Worm (Caenorhabditis elegans) whole organism, L4 larva: Measurements from ENCODE around the gene C47G2.3.
A peak's percentile ranks its signal among the peaks of the same experiment; 100 is the strongest.

Source experiments
- F10B5.3 ChIP-seq: sonication (generic microtip); optimal IDR thresholded peaks from 2 replicates; lab custom pipeline; 2016; ENCODE audit warnings: mild to moderate bottlenecking, missing genetic modification characterization, missing compliant biosample characterization
- F37D6.2 ChIP-seq: sonication (generic microtip); optimal IDR thresholded peaks from 2 replicates; lab custom pipeline; 2016; ENCODE audit warnings: mild to moderate bottlenecking, missing genetic modification characterization, missing compliant biosample characterization
- Y105C5A.15 ChIP-seq: fragments of 200-800 bp; sonication (Bioruptor generic); IDR thresholded peaks from 2 replicates; pipeline ENCODE4 v1.3.6; 2022; ENCODE audit warnings: missing genetic modification characterization, missing compliant biosample characterization
- ZK546.5 ChIP-seq, 2 experiments: sonication (generic microtip); optimal IDR thresholded peaks; 2 replicates each; lab custom pipeline; 2017; ENCODE audit warnings: missing biosample characterization in 2 of 2, missing genetic modification characterization in 2 of 2
- aha-1 ChIP-seq: fragments of 150-350 bp; peaks from one replicate; lab custom pipeline; 2014; ENCODE audit warnings: missing biosample characterization, missing genetic modification characterization
- aly-2 ChIP-seq: sonication (generic microtip); optimal IDR thresholded peaks from 2 replicates; lab custom pipeline; 2018; ENCODE audit warnings: missing biosample characterization, missing genetic modification characterization
- arid-1 ChIP-seq: fragments of 200-800 bp; sonication (Bioruptor generic); conservative IDR thresholded peaks from 2 replicates; pipeline ENCODE4 v1.3.6; 2022; ENCODE audit warnings: missing genetic modification reagents, missing genetic modification characterization, missing compliant biosample characterization
- attf-4 ChIP-seq: sonication (generic microtip); optimal IDR thresholded peaks from 3 replicates; lab custom pipeline; 2017; ENCODE audit warnings: missing biosample characterization, missing genetic modification characterization
- ceh-20 ChIP-seq: fragments of 200-800 bp; sonication (Bioruptor generic); IDR thresholded peaks from 2 replicates; pipeline ENCODE4 v1.3.6; 2022; ENCODE audit warnings: missing genetic modification reagents, missing genetic modification characterization, missing compliant biosample characterization
- ceh-32 ChIP-seq: sonication (generic microtip); optimal IDR thresholded peaks from 2 replicates; lab custom pipeline; 2016; ENCODE audit warnings: mild to moderate bottlenecking, missing genetic modification characterization, missing compliant biosample characterization; ENCODE audit not compliant: poor library complexity
- ceh-62 ChIP-seq: sonication (generic microtip); optimal IDR thresholded peaks from 2 replicates; lab custom pipeline; 2017; ENCODE audit warnings: missing biosample characterization, missing genetic modification characterization
- ces-1 ChIP-seq: fragments of 150-350 bp; sonication (generic microtip); optimal IDR thresholded peaks from 4 replicates; lab custom pipeline; 2014; ENCODE audit warnings: missing biosample characterization, missing genetic modification reagents, missing genetic modification characterization
- ctbp-1 ChIP-seq: fragments of 200-800 bp; sonication (Bioruptor generic); IDR thresholded peaks from 2 replicates; pipeline ENCODE4 v1.3.6; 2022; ENCODE audit warnings: missing genetic modification reagents, missing genetic modification characterization, missing compliant biosample characterization
- daf-16 ChIP-seq, 3 experiments: sonication (generic microtip); optimal IDR thresholded peaks; 2 replicates each; lab custom pipeline; 2016 to 2017; ENCODE audit warnings: missing genetic modification characterization in 3 of 3, missing genetic modification reagents in 3 of 3, mild to moderate bottlenecking in 2 of 3, missing compliant biosample characterization in 2 of 3, missing biosample characterization in 1 of 3, moderate library complexity in 1 of 3
- dmd-8 ChIP-seq: fragments of 200-800 bp; sonication (Bioruptor generic); IDR thresholded peaks from 2 replicates; pipeline ENCODE4 v1.3.6; 2022; ENCODE audit warnings: missing genetic modification characterization, missing compliant biosample characterization
- egl-27 ChIP-seq: sonication (generic microtip); optimal IDR thresholded peaks from 3 replicates; lab custom pipeline; 2017; ENCODE audit warnings: missing biosample characterization, missing genetic modification reagents, missing genetic modification characterization
- egl-43 ChIP-seq: fragments of 200-800 bp; sonication (Bioruptor generic); IDR thresholded peaks from 2 replicates; pipeline ENCODE4 v1.3.6; 2022; ENCODE audit warnings: missing genetic modification reagents, missing genetic modification characterization, missing compliant biosample characterization
- fkh-10 ChIP-seq: fragments of 150-350 bp; optimal IDR thresholded peaks from 2 replicates; lab custom pipeline; 2014; ENCODE audit warnings: missing biosample characterization, missing genetic modification reagents, missing genetic modification characterization
- fos-1 ChIP-seq: fragments of 150-350 bp; optimal IDR thresholded peaks from 2 replicates; lab custom pipeline; 2014; ENCODE audit warnings: missing biosample characterization, missing genetic modification characterization
- hif-1 ChIP-seq, 2 experiments: sonication (generic microtip); optimal IDR thresholded peaks; 2 replicates each; lab custom pipeline; 2016 to 2017; ENCODE audit warnings: missing compliant biosample characterization in 2 of 2, missing genetic modification characterization in 2 of 2, missing genetic modification reagents in 2 of 2, missing genotype in 2 of 2, mild to moderate bottlenecking in 1 of 2
- hlh-11 ChIP-seq: fragments of 200-800 bp; sonication (Bioruptor generic); optimal IDR thresholded peaks from 2 replicates; lab custom pipeline; 2018; ENCODE audit warnings: mild to moderate bottlenecking, missing genetic modification characterization, missing compliant biosample characterization
- hlh-30 ChIP-seq: sonication (generic microtip); optimal IDR thresholded peaks from 2 replicates; lab custom pipeline; 2017; ENCODE audit warnings: antibody characterized with exemption, mild to moderate bottlenecking, missing genetic modification characterization, missing compliant biosample characterization; ENCODE audit not compliant: insufficient read depth
- jun-1 ChIP-seq: fragments of 150-350 bp; optimal IDR thresholded peaks from 2 replicates; lab custom pipeline; 2014; ENCODE audit warnings: missing biosample characterization, missing genetic modification reagents, missing genetic modification characterization
- lin-1 ChIP-seq: fragments of 200-800 bp; sonication (Bioruptor generic); IDR thresholded peaks from 2 replicates; pipeline ENCODE4 v1.3.6; 2022; ENCODE audit warnings: missing genetic modification reagents, missing genetic modification characterization, missing compliant biosample characterization
- lin-38 ChIP-seq: fragments of 200-800 bp; sonication (Bioruptor generic); IDR thresholded peaks from 2 replicates; pipeline ENCODE4 v1.3.6; 2022; ENCODE audit warnings: missing genetic modification reagents, missing genetic modification characterization, missing compliant biosample characterization
- lir-3 ChIP-seq: sonication (generic microtip); optimal IDR thresholded peaks from 2 replicates; lab custom pipeline; 2016; ENCODE audit warnings: mild to moderate bottlenecking, missing genetic modification characterization, missing compliant biosample characterization
- mdl-1 ChIP-seq, 2 experiments: fragments of 150-350 bp in 1 of 2; sonication (generic microtip) in 1 of 2; optimal IDR thresholded peaks; 2 replicates each; lab custom pipeline; 2014 to 2017; ENCODE audit warnings: missing biosample characterization in 2 of 2, missing genetic modification characterization in 2 of 2
- mes-2 ChIP-seq: sonication (generic microtip); optimal IDR thresholded peaks from 2 replicates; lab custom pipeline; 2016; ENCODE audit warnings: missing genotype, mild to moderate bottlenecking, missing genetic modification characterization, missing compliant biosample characterization; ENCODE audit not compliant: poor library complexity, severe bottlenecking
- mxl-2 ChIP-seq: fragments of 200-800 bp; sonication (Bioruptor generic); conservative IDR thresholded peaks from 2 replicates; pipeline ENCODE4 v1.3.6; 2022; ENCODE audit warnings: missing genetic modification reagents, missing genetic modification characterization, missing compliant biosample characterization
- nhr-10 ChIP-seq: fragments of 150-350 bp; optimal IDR thresholded peaks from 2 replicates; lab custom pipeline; 2014; ENCODE audit warnings: missing biosample characterization, missing genetic modification characterization
- nhr-11 ChIP-seq: fragments of 150-350 bp; optimal IDR thresholded peaks from 2 replicates; lab custom pipeline; 2014; ENCODE audit warnings: missing biosample characterization, missing genetic modification characterization
- nhr-111 ChIP-seq: fragments of 200-800 bp; sonication (Bioruptor generic); optimal IDR thresholded peaks from 2 replicates; lab custom pipeline; 2018; ENCODE audit warnings: mild to moderate bottlenecking, missing genetic modification characterization, missing compliant biosample characterization
- nhr-25 ChIP-seq: sonication (generic microtip); optimal IDR thresholded peaks from 2 replicates; lab custom pipeline; 2017; ENCODE audit warnings: missing genetic modification characterization, mild to moderate bottlenecking, missing compliant biosample characterization, antibody characterized with exemption, moderate library complexity, borderline replicate concordance; ENCODE audit not compliant: insufficient read depth
- nhr-28 ChIP-seq: fragments of 150-350 bp; optimal IDR thresholded peaks from 2 replicates; lab custom pipeline; 2014; ENCODE audit warnings: missing biosample characterization, missing genetic modification characterization
- nhr-48 ChIP-seq: sonication (generic microtip); optimal IDR thresholded peaks from 2 replicates; lab custom pipeline; 2016; ENCODE audit warnings: mild to moderate bottlenecking, missing genetic modification characterization, missing compliant biosample characterization
- nhr-6 ChIP-seq: fragments of 150-350 bp; optimal IDR thresholded peaks from 2 replicates; lab custom pipeline; 2014; ENCODE audit warnings: missing biosample characterization, missing genetic modification characterization
- sdz-12 ChIP-seq: fragments of 200-800 bp; sonication (Bioruptor generic); optimal IDR thresholded peaks from 2 replicates; lab custom pipeline; 2018; ENCODE audit warnings: mild to moderate bottlenecking, missing genetic modification characterization, missing compliant biosample characterization
- skn-1 ChIP-seq: fragments of 150-350 bp; optimal IDR thresholded peaks from 2 replicates; lab custom pipeline; 2014; ENCODE audit warnings: missing biosample characterization, missing genetic modification characterization
- snpc-4 ChIP-seq: fragments of 150-350 bp; optimal IDR thresholded peaks from 2 replicates; lab custom pipeline; 2014; ENCODE audit warnings: missing biosample characterization, missing genetic modification characterization
- spr-1 ChIP-seq: sonication (generic microtip); optimal IDR thresholded peaks from 2 replicates; lab custom pipeline; 2016; ENCODE audit warnings: mild to moderate bottlenecking, missing genetic modification characterization, missing compliant biosample characterization
- unc-39 ChIP-seq: sonication (generic microtip); optimal IDR thresholded peaks from 2 replicates; lab custom pipeline; 2017; ENCODE audit warnings: missing biosample characterization, missing genetic modification characterization
- vab-7 ChIP-seq: fragments of 200-800 bp; sonication (Bioruptor generic); IDR thresholded peaks from 2 replicates; pipeline ENCODE4 v1.3.6; 2022; ENCODE audit warnings: missing genetic modification reagents, missing genetic modification characterization, missing compliant biosample characterization
- zfp-2 ChIP-seq: sonication (generic microtip); optimal IDR thresholded peaks from 2 replicates; lab custom pipeline; 2016; ENCODE audit warnings: mild to moderate bottlenecking, missing genetic modification characterization, missing compliant biosample characterization

Gene C47G2.3

DNA sequence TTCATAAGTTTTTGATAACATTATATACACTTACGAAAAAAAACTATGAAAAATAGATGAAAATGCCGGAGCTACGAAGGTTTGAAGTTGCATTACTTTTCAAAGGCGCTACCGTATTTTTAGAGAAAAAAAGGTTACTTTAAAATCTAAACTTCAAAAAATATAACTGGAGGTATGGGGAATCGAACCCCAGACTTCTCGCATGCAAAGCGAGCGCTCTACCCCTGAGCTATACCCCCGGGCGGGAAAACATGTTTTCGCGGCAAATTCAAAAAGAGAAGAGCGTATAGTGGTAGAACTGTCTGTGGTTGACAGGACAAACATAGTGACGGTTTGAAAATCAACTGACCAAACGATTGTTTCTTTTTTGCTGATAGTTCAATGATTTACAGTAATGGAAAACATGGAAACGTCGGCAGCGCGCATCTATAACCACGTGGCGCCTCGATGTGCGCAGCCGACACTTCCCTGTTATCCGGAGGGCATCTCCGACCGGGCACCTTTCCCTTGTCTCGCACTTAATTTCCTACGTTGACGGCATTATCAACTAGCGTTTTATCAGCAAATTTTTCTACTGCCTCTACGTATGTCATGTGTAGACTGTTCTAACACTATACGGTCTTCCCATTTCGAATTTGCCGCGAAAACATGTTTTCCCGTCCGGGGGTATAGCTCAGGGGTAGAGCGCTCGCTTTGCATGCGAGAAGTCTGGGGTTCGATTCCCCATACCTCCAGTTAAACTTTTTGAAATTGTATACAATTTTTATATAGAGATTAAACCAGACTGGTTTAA is 44.1 kb upstream of the C47G2.3 start (continued):
- no peak for TF ChIP-seq nhr-25
- no peak for TF ChIP-seq fos-1
- TF ChIP-seq snpc-4 (tag; lab: Kevin White, UChicago), result no peak
- peak; percentile 75 for TF ChIP-seq egl-43 (GFP tag; lab: Robert Waterston, UW)
- peak; percentile 15 for TF ChIP-seq mes-2 (tag; lab: Kevin White, UChicago)
- TF ChIP-seq ctbp-1 (GFP tag; lab: Robert Waterston, UW), result no peak
- TF ChIP-seq ceh-20 (GFP tag; lab: Robert Waterston, UW), result no peak
- TF ChIP-seq nhr-11, result no peak
- no peak for TF ChIP-seq nhr-10 (tag; lab: Kevin White, UChicago)
- no peak for TF ChIP-seq sdz-12 (GFP tag; lab: Kevin White, UChicago)
- TF ChIP-seq nhr-111 (GFP tag; lab: Kevin White, UChicago), result no peak
- TF ChIP-seq hif-1 (tag; optimal IDR thresholded peaks at IDR 0.05; lab: Kevin White, UChicago), result no peak
- no peak for TF ChIP-seq attf-4 (tag; lab: Kevin White, UChicago)
- no peak for TF ChIP-seq nhr-6
- TF ChIP-seq F37D6.2 (tag; lab: Kevin White, UChicago), result no peak
- peak; percentile 64 for TF ChIP-seq lin-38 (GFP tag; lab: Robert Waterston, UW)
- peak; percentile 67 for TF ChIP-seq hlh-11 (tag; lab: Kevin White, UChicago)
- no peak for TF ChIP-seq F10B5.3 (tag; lab: Kevin White, UChicago)
- TF ChIP-seq unc-39, result no peak
- TF ChIP-seq lir-3 (tag; lab: Kevin White, UChicago), result no peak
- TF ChIP-seq ZK546.5 (tag; optimal IDR thresholded peaks at IDR 0.05; lab: Kevin White, UChicago), result no peak
- TF ChIP-seq mdl-1 (tag; optimal IDR thresholded peaks at IDR 0.05; lab: Kevin White, UChicago), result peak in 1 of 2 experiments; percentile 25
- TF ChIP-seq jun-1 (tag; lab: Kevin White, UChicago), result no peak
- TF ChIP-seq nhr-48 (tag; lab: Kevin White, UChicago), result no peak
- no peak for TF ChIP-seq spr-1 (tag; lab: Kevin White, UChicago)
- TF ChIP-seq ceh-32 (tag; lab: Kevin White, UChicago), result no peak
- no peak for TF ChIP-seq lin-1 (GFP tag; lab: Robert Waterston, UW)
- 0 out of 2 replicates have a peak, but pooled peaks have one; percentile 35 for TF ChIP-seq mxl-2 (GFP tag; lab: Robert Waterston, UW)
- TF ChIP-seq ceh-62 (tag; lab: Kevin White, UChicago), result no peak
- no peak for TF ChIP-seq zfp-2
- TF ChIP-seq vab-7, result peak; percentile 64
- TF ChIP-seq Y105C5A.15, result peak; percentile 84; the same call in 1 of the 2 replicates
- no peak for TF ChIP-seq aly-2 (tag; lab: Kevin White, UChicago)
- peak; percentile 28 for TF ChIP-seq hlh-30
- TF ChIP-seq daf-16 (GFP tag; optimal IDR thresholded peaks at IDR 0.05; lab: Kevin White, UChicago), result no peak
- TF ChIP-seq daf-16 (tag; optimal IDR thresholded peaks at IDR 0.05; lab: Kevin White, UChicago), result peak; percentile 41
- TF ChIP-seq fkh-10 (GFP tag; lab: Kevin White, UChicago), result no peak
- 0 out of 2 replicates have a peak, but pooled peaks have one; percentile 63 for TF ChIP-seq dmd-8
- TF ChIP-seq egl-27, result no peak
- no peak for TF ChIP-seq skn-1
- TF ChIP-seq nhr-28 (tag; lab: Kevin White, UChicago), result peak; percentile 10
- no peak for TF ChIP-seq aha-1 (tag; lab: Kevin White, UChicago)
- no peak for TF ChIP-seq ces-1 (GFP tag; lab: Kevin White, UChicago)
- peak; percentile 80 for TF ChIP-seq arid-1 (GFP tag; lab: Robert Waterston, UW)
